Worm (Caenorhabditis elegans) whole organism, late embryonic: ENCODE results near the gene F40G12.2.

Experiments
- C08G9.2 ChIP-seq: sonication (generic microtip); optimal IDR thresholded peaks from 2 replicates; lab custom pipeline; 2016; ENCODE audit warnings: mild to moderate bottlenecking, missing genetic modification characterization, moderate library complexity, missing compliant biosample characterization
- Y22D7AL.16 ChIP-seq: sonication (generic microtip); optimal IDR thresholded peaks from 2 replicates; lab custom pipeline; 2016; ENCODE audit warnings: missing genetic modification characterization, missing compliant biosample characterization
- ceh-14 ChIP-seq: sonication (generic microtip); optimal IDR thresholded peaks from 2 replicates; lab custom pipeline; 2016; ENCODE audit warnings: missing genotype, missing genetic modification characterization, missing compliant biosample characterization
- ceh-22 ChIP-seq: sonication (generic microtip); optimal IDR thresholded peaks from 2 replicates; lab custom pipeline; 2017; ENCODE audit warnings: missing biosample characterization, missing genetic modification characterization
- fax-1 ChIP-seq: sonication (generic microtip); optimal IDR thresholded peaks from 2 replicates; lab custom pipeline; 2016; ENCODE audit warnings: missing genotype, missing genetic modification characterization, missing compliant biosample characterization
- gmeb-2 ChIP-seq: sonication (generic microtip); optimal IDR thresholded peaks from 2 replicates; lab custom pipeline; 2016; ENCODE audit warnings: missing genetic modification characterization, inconsistent platforms, missing compliant biosample characterization
- hlh-30 ChIP-seq: sonication (generic microtip); optimal IDR thresholded peaks from 2 replicates; lab custom pipeline; 2017; ENCODE audit warnings: antibody characterized with exemption, missing genetic modification characterization, missing compliant biosample characterization; ENCODE audit not compliant: insufficient read depth
- madf-2 ChIP-seq: sonication (generic microtip); optimal IDR thresholded peaks from 2 replicates; lab custom pipeline; 2017; ENCODE audit warnings: missing genetic modification characterization, missing compliant biosample characterization
- mec-3 ChIP-seq: sonication (generic microtip); optimal IDR thresholded peaks from 2 replicates; lab custom pipeline; 2016; ENCODE audit warnings: borderline replicate concordance, missing genetic modification characterization, missing compliant biosample characterization
- nfya-1 ChIP-seq: sonication (generic microtip); optimal IDR thresholded peaks from 2 replicates; lab custom pipeline; 2017; ENCODE audit warnings: missing genetic modification characterization, mild to moderate bottlenecking, missing compliant biosample characterization, antibody characterized with exemption, moderate library complexity
- nhr-11 ChIP-seq: fragments of 150-350 bp; optimal IDR thresholded peaks from 2 replicates; lab custom pipeline; 2014; ENCODE audit warnings: missing biosample characterization, missing genetic modification characterization
- pqm-1 ChIP-seq: sonication (generic microtip); optimal IDR thresholded peaks from 2 replicates; lab custom pipeline; 2016; ENCODE audit warnings: missing genetic modification characterization, missing compliant biosample characterization
- pros-1 ChIP-seq: fragments of 150-350 bp; optimal IDR thresholded peaks from 2 replicates; lab custom pipeline; 2014; ENCODE audit warnings: missing biosample characterization, missing genetic modification reagents, missing genetic modification characterization
- unc-42 ChIP-seq: sonication (generic microtip); optimal IDR thresholded peaks from 2 replicates; lab custom pipeline; 2016; ENCODE audit warnings: missing genotype, missing genetic modification characterization, missing compliant biosample characterization

F40G12.2 gene

ce11 chrV:14210743-14211142 is 50.0 kb downstream of the F40G12.2 start, which contains the start of gene str-230:
Gene str-230 (minus strand): TSS chrV:14210843.
- TF ChIP-seq pros-1 (tag; lab: Kevin White, UChicago) (no peak), ceh-14 (tag; lab: Kevin White, UChicago) (no peak), nhr-11 (tag; lab: Kevin White, UChicago) (no peak), pqm-1 (tag; lab: Kevin White, UChicago) (no peak), nfya-1 (tag; lab: Kevin White, UChicago) (no peak), hlh-30 (no peak), mec-3 (tag; lab: Kevin White, UChicago) (no peak), ceh-22 (tag; lab: Kevin White, UChicago) (no peak), Y22D7AL.16 (tag; lab: Kevin White, UChicago) (no peak), unc-42 (no peak), fax-1 (no peak), C08G9.2 (no peak), madf-2 (no peak), gmeb-2 (tag; lab: Kevin White, UChicago) (no peak)
